Worm (Caenorhabditis elegans) whole organism, midembryonic: ENCODE measurements around the gene drd-50.
"Not testable (repeated sequence)": the region's sequence is repeated elsewhere in the genome, so short reads cannot be mapped to it uniquely, and the experiment has no call there.

ENCODE experiments used
- T22C8.4 ChIP-seq: fragments of 200-800 bp; sonication (Bioruptor generic); IDR thresholded peaks from 2 replicates; pipeline ENCODE4 v1.3.6; 2022; ENCODE audit warnings: missing genetic modification characterization, missing compliant biosample characterization
- cog-1 ChIP-seq: sonication (generic microtip); optimal IDR thresholded peaks from 2 replicates; lab custom pipeline; 2016; ENCODE audit warnings: missing genetic modification characterization, missing compliant biosample characterization
- flt-1 ChIP-seq: fragments of 200-800 bp; sonication (Bioruptor generic); IDR thresholded peaks from 2 replicates; pipeline ENCODE4 v1.3.6; 2022; ENCODE audit warnings: missing genetic modification characterization, missing compliant biosample characterization
- klf-2 ChIP-seq: fragments of 200-800 bp; sonication (Bioruptor generic); conservative IDR thresholded peaks from 2 replicates; pipeline ENCODE4 v1.3.6; 2022; ENCODE audit warnings: missing genetic modification reagents, missing genetic modification characterization, missing compliant biosample characterization
- med-1 ChIP-seq: sonication (generic microtip); optimal IDR thresholded peaks from 2 replicates; lab custom pipeline; 2017; ENCODE audit warnings: missing genetic modification characterization, mild to moderate bottlenecking, missing compliant biosample characterization, antibody characterized with exemption, missing genetic modification reagents; ENCODE audit not compliant: insufficient read depth
- ref-1 ChIP-seq: fragments of 200-800 bp; sonication (Bioruptor generic); conservative IDR thresholded peaks from 2 replicates; pipeline ENCODE4 v1.3.6; 2022; ENCODE audit warnings: missing genetic modification reagents, missing genetic modification characterization, missing compliant biosample characterization
- tab-1 ChIP-seq: fragments of 200-800 bp; sonication (Bioruptor generic); IDR thresholded peaks from 2 replicates; pipeline ENCODE4 v1.3.6; 2022; ENCODE audit warnings: missing genetic modification characterization, missing compliant biosample characterization
- ztf-23 ChIP-seq: fragments of 200-800 bp; sonication (Bioruptor generic); IDR thresholded peaks from 2 replicates; pipeline ENCODE4 v1.3.6; 2022; ENCODE audit warnings: missing genetic modification reagents, missing genetic modification characterization, missing compliant biosample characterization
- ztf-29 ChIP-seq: fragments of 200-800 bp; sonication (Bioruptor generic); IDR thresholded peaks from 2 replicates; pipeline ENCODE4 v1.3.6; 2022; ENCODE audit warnings: missing genetic modification reagents, missing genetic modification characterization, missing compliant biosample characterization

The drd-50 gene

ce11 chrIV:4114526-4114925, 3.0 kb upstream of the drd-50 start, which contains the start of gene F49F1.15:
Gene F49F1.15 (minus strand): TSS chrIV:4114626.
- TF ChIP-seq tab-1 (GFP tag; lab: Robert Waterston, UW) (no peak), ztf-23 (GFP tag; lab: Robert Waterston, UW) (no peak), cog-1 (tag; lab: Kevin White, UChicago) (no peak), flt-1 (GFP tag; lab: Robert Waterston, UW) (no peak), med-1 (GFP tag; lab: Kevin White, UChicago) (no peak)

ce11 chrIV:4115634-4116033, 1.9 kb upstream of the drd-50 start, which contains the start of the genes F49F1.4 and F49F1.2:
Gene F49F1.4 (minus strand): TSS chrIV:4115734.
Gene F49F1.2 (plus strand): TSS chrIV:4115943.
- TF ChIP-seq tab-1 (GFP tag; lab: Robert Waterston, UW) (no peak), ref-1 (GFP tag; lab: Robert Waterston, UW) (no peak), ztf-23 (GFP tag; lab: Robert Waterston, UW) (no peak), ztf-29 (no peak), T22C8.4 (GFP tag; lab: Robert Waterston, UW) (no peak)

- TF ChIP-seq klf-2 (no peak), ztf-29 (no peak), ref-1 (GFP tag; lab: Robert Waterston, UW) (no peak), med-1 (GFP tag; lab: Kevin White, UChicago) (no peak)
Observed at ce11 chrIV:4120263-4120662, 2.7 kb downstream of the drd-50 start, which contains the start of gene F49F1.5. Gene F49F1.5 (minus strand): TSS chrIV:4120415.

ce11 chrIV:4121055-4121454, 3.5 kb downstream of the drd-50 start:
- TF ChIP-seq ref-1 (GFP tag; lab: Robert Waterston, UW) (no peak), tab-1 (GFP tag; lab: Robert Waterston, UW) (no peak), klf-2 (no peak), ztf-29 (no peak), ztf-23 (GFP tag; lab: Robert Waterston, UW) (no peak), med-1 (GFP tag; lab: Kevin White, UChicago) (no peak)

ce11 chrIV:4123083-4123482, 5.6 kb downstream of the drd-50 start, which contains the start of gene mul-1:
Gene mul-1 (minus strand): TSS chrIV:4123166.
- TF ChIP-seq ztf-29 (no peak), ztf-23 (GFP tag; lab: Robert Waterston, UW) (no peak), ref-1 (GFP tag; lab: Robert Waterston, UW) (no peak), T22C8.4 (GFP tag; lab: Robert Waterston, UW) (no peak), tab-1 (GFP tag; lab: Robert Waterston, UW) (no peak), klf-2 (no peak), med-1 (GFP tag; lab: Kevin White, UChicago) (no peak)

ce11 chrIV:4125657-4126056, 8.1 kb downstream of the drd-50 start, which contains the start of gene F49F1.7:
Gene F49F1.7 (minus strand): TSS chrIV:4125757.
- TF ChIP-seq klf-2; flt-1 (GFP tag; lab: Robert Waterston, UW); T22C8.4 (GFP tag; lab: Robert Waterston, UW): not testable (repeated sequence)

ce11 chrIV:4135744-4136143, 18.2 kb downstream of the drd-50 start, which contains the start of gene F49F1.17:
Gene F49F1.17 (minus strand): TSS chrIV:4135844.
- TF ChIP-seq flt-1 (GFP tag; lab: Robert Waterston, UW) (no peak), cog-1 (tag; lab: Kevin White, UChicago) (no peak), tab-1 (GFP tag; lab: Robert Waterston, UW) (no peak)

- TF ChIP-seq ztf-23 (GFP tag; lab: Robert Waterston, UW) (no peak), ref-1 (GFP tag; lab: Robert Waterston, UW) (no peak), cog-1 (tag; lab: Kevin White, UChicago) (no peak), ztf-29 (no peak), flt-1 (GFP tag; lab: Robert Waterston, UW) (no peak), med-1 (GFP tag; lab: Kevin White, UChicago) (no peak), klf-2 (no peak), tab-1 (GFP tag; lab: Robert Waterston, UW) (no peak), T22C8.4 (GFP tag; lab: Robert Waterston, UW) (no peak)
Observed at ce11 chrIV:4137472-4137871, 19.9 kb downstream of the drd-50 start, which contains the start of gene F49F1.9. Gene F49F1.9 (minus strand): TSS chrIV:4137572.

- TF ChIP-seq tab-1 (GFP tag; lab: Robert Waterston, UW) (no peak), ztf-23 (GFP tag; lab: Robert Waterston, UW) (no peak), ztf-29 (no peak), ref-1 (GFP tag; lab: Robert Waterston, UW) (no peak), cog-1 (tag; lab: Kevin White, UChicago) (no peak), T22C8.4 (GFP tag; lab: Robert Waterston, UW) (no peak), klf-2 (no peak), flt-1 (GFP tag; lab: Robert Waterston, UW) (no peak), med-1 (GFP tag; lab: Kevin White, UChicago) (no peak)
Observed at ce11 chrIV:4139022-4139421, 21.5 kb downstream of the drd-50 start, which contains the start of gene F49F1.10. Gene F49F1.10 (minus strand): TSS chrIV:4139122.

- no peak for TF ChIP-seq tab-1 (GFP tag; lab: Robert Waterston, UW)
- TF ChIP-seq flt-1 (GFP tag; lab: Robert Waterston, UW): no peak
Observed at ce11 chrIV:4140265-4140664, 22.7 kb downstream of the drd-50 start, which contains the start of gene F49F1.18. Gene F49F1.18 (minus strand): TSS chrIV:4140365.

ce11 chrIV:4141311-4141710, 23.8 kb downstream of the drd-50 start, which contains the start of gene F49F1.11:
Gene F49F1.11 (minus strand): TSS chrIV:4141411.
- TF ChIP-seq ztf-29 (no peak), med-1 (GFP tag; lab: Kevin White, UChicago) (no peak), tab-1 (GFP tag; lab: Robert Waterston, UW) (no peak), T22C8.4 (GFP tag; lab: Robert Waterston, UW) (no peak), klf-2 (no peak)
